Fruit fly (Drosophila melanogaster) Kc167 (cell line): ENCODE data around the gene CG12883.

ENCODE experiments used
- Myc ChIP-seq: fragments of >200 bp; optimal IDR thresholded peaks from 2 replicates; lab custom pipeline; 2017; ENCODE audit warnings: missing external identifiers
- Sin3A ChIP-seq: fragments of >200 bp; optimal IDR thresholded peaks from 2 replicates; lab custom pipeline; 2018; ENCODE audit warnings: missing external identifiers
- h ChIP-seq: fragments of >200 bp; optimal IDR thresholded peaks from 3 replicates; lab custom pipeline; 2018; ENCODE audit warnings: missing external identifiers
- psq ChIP-seq: fragments of >200 bp; optimal IDR thresholded peaks from 2 replicates; lab custom pipeline; 2017; ENCODE audit warnings: missing external identifiers
- ttk ChIP-seq: sonication (Bioruptor generic); optimal IDR thresholded peaks from 2 replicates; lab custom pipeline; 2017; ENCODE audit warnings: missing external identifiers

- no peak for TF ChIP-seq Myc
- TF ChIP-seq h (lab: Kevin White, UChicago): no peak
- TF ChIP-seq Sin3A (lab: Kevin White, UChicago): no peak
- TF ChIP-seq ttk (lab: Kevin White, UChicago): no peak
- TF ChIP-seq psq (lab: Kevin White, UChicago): no peak
These were observed 17.7 kb upstream of the CG12883 start for dm6 chr3R:27661389-27661788.
